Worm (Caenorhabditis elegans): ENCODE results near the gene spe-18.

spe-18 gene

ce11 chrII:13187188-13187587 is 34.0 kb upstream of the spe-18 start, which contains the start of gene mecr-1:
TSS of gene mecr-1 (minus strand) at chrII:13187314.
- TF ChIP-seq lsy-2 (tag; optimal IDR thresholded peaks at IDR 0.05) (peak in 1 of 2 experiments; percentile 65), elt-3 (tag; optimal IDR thresholded peaks at IDR 0.05) (no peak), C34F6.9 (tag; optimal IDR thresholded peaks at IDR 0.05) (peak; percentile 59), crh-2 (tag; optimal IDR thresholded peaks at IDR 0.05) (peak; percentile 45), nhr-21 (tag; optimal IDR thresholded peaks at IDR 0.05) (no peak), nhr-129 (tag; optimal IDR thresholded peaks at IDR 0.05) (peak; percentile 29), ceh-16 (tag; optimal IDR thresholded peaks at IDR 0.05) (no peak), unc-39 (tag; optimal IDR thresholded peaks at IDR 0.05) (no peak), R02D3.7 (tag; optimal IDR thresholded peaks at IDR 0.05) (peak; percentile 86), gmeb-1 (tag; optimal IDR thresholded peaks at IDR 0.05) (no peak), blmp-1 (tag; optimal IDR thresholded peaks at IDR 0.05; ENCODE audit: insufficient read depth) (no peak), mab-5 (tag; optimal IDR thresholded peaks at IDR 0.05) (no peak), nhr-25 (tag; optimal IDR thresholded peaks at IDR 0.05) (peak; percentile 33), unc-55 (GFP tag; optimal IDR thresholded peaks at IDR 0.05) (peak; percentile 69)

ce11 chrII:13184129-13184528 is 30.9 kb upstream of the spe-18 start, which contains the start of gene W09H1.3:
TSS of gene W09H1.3 (plus strand) at chrII:13184429.
- TF ChIP-seq unc-62 (GFP tag; optimal IDR thresholded peaks at IDR 0.05): no peak
- no peak for TF ChIP-seq dmd-4 (tag; optimal IDR thresholded peaks at IDR 0.05)
- TF ChIP-seq C34F6.9 (tag; optimal IDR thresholded peaks at IDR 0.05): no peak
- TF ChIP-seq blmp-1 (tag; optimal IDR thresholded peaks at IDR 0.05; ENCODE audit: insufficient read depth): no peak
- TF ChIP-seq peb-1 (tag; optimal IDR thresholded peaks at IDR 0.05): no peak
- TF ChIP-seq unc-39 (tag; optimal IDR thresholded peaks at IDR 0.05): no peak
- no peak for TF ChIP-seq aly-2 (tag; optimal IDR thresholded peaks at IDR 0.05)
- no peak for TF ChIP-seq zag-1 (tag; optimal IDR thresholded peaks at IDR 0.05)
- no peak for TF ChIP-seq ama-1 (optimal IDR thresholded peaks at IDR 0.05)
- TF ChIP-seq egl-27 (tag; optimal IDR thresholded peaks at IDR 0.05): no peak
- no peak for TF ChIP-seq lin-39 (tag; optimal IDR thresholded peaks at IDR 0.05)
- no peak for TF ChIP-seq sem-4 (tag; optimal IDR thresholded peaks at IDR 0.05)
- TF ChIP-seq ceh-16 (tag; optimal IDR thresholded peaks at IDR 0.05): no peak
- no peak for TF ChIP-seq crh-2 (tag; optimal IDR thresholded peaks at IDR 0.05)
- no peak for TF ChIP-seq nhr-10 (tag; optimal IDR thresholded peaks at IDR 0.05)

DNA sequence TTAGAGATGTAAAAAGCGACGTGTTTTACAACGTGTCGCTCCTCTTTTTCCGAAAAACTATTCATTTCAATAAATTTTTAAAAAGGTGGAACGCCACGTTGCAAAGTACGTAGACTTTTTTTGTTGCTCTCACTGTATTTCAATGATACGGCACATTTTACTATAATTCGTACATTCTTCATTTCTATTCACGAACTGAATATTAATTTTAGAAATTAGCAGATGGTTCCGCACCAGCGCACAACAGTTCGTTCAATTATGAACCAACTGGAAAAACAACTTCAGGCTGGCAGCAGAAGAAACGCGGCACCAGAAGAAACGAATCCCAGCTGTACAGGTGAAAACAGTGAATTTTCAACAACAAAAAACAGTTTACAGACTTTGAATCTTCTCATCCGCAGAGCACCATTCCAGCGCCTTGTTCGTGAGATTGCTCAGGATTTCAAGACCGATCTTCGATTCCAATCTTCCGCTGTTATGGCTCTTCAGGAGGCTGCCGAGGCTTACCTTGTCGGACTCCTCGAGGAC is 30.1 kb upstream of the spe-18 start, which contains the start of the genes W09H1.4 and his-73:
W09H1.4 (plus strand) TSS at position 301 of the 528 bp plus-strand sequence.
his-73 (plus strand) TSS at position 478 of the 528 bp plus-strand sequence.
- TF ChIP-seq nhr-6 (tag; optimal IDR thresholded peaks at IDR 0.05) (no peak), ZK546.5 (tag; optimal IDR thresholded peaks at IDR 0.05) (no peak), F13H6.1 (tag; optimal IDR thresholded peaks at IDR 0.05) (no peak), skn-1 (tag; optimal IDR thresholded peaks at IDR 0.05) (no peak), mbf-1 (tag; optimal IDR thresholded peaks at IDR 0.05) (no peak), zag-1 (tag; optimal IDR thresholded peaks at IDR 0.05) (no peak), sma-3 (GFP tag; optimal IDR thresholded peaks at IDR 0.05) (no peak), lsy-2 (tag; optimal IDR thresholded peaks at IDR 0.05) (no peak), R02D3.7 (tag; optimal IDR thresholded peaks at IDR 0.05) (no peak), ceh-16 (tag; optimal IDR thresholded peaks at IDR 0.05) (no peak), C34F6.9 (tag; optimal IDR thresholded peaks at IDR 0.05) (no peak), nhr-11 (tag; optimal IDR thresholded peaks at IDR 0.05) (no peak), ztf-1 (GFP tag; conservative IDR thresholded peaks at IDR 0.05) (no peak), gmeb-1 (tag; optimal IDR thresholded peaks at IDR 0.05) (no peak), ztf-11 (tag; optimal IDR thresholded peaks at IDR 0.05) (no peak), egl-27 (tag; optimal IDR thresholded peaks at IDR 0.05) (no peak), sem-4 (tag; optimal IDR thresholded peaks at IDR 0.05) (no peak), unc-55 (GFP tag; optimal IDR thresholded peaks at IDR 0.05) (no peak), ceh-82 (tag; optimal IDR thresholded peaks at IDR 0.05) (no peak)

- TF ChIP-seq F13H6.1 (tag; optimal IDR thresholded peaks at IDR 0.05) (no peak), unc-55 (GFP tag; optimal IDR thresholded peaks at IDR 0.05) (no peak), ceh-16 (tag; optimal IDR thresholded peaks at IDR 0.05) (no peak), gmeb-1 (tag; optimal IDR thresholded peaks at IDR 0.05) (no peak), sem-4 (tag; optimal IDR thresholded peaks at IDR 0.05) (no peak), nhr-23 (tag; optimal IDR thresholded peaks at IDR 0.05) (no peak), mdl-1 (tag; optimal IDR thresholded peaks at IDR 0.05) (no peak)
Measured at ce11 chrII:13181465-13181864, 28.3 kb upstream of the spe-18 start, which contains the start of gene W09H1.1. TSS of gene W09H1.1 (minus strand) at chrII:13181565.
